Worm (Caenorhabditis elegans): ENCODE results near the gene F49E8.6.

- TF ChIP-seq hmg-1.2 (GFP tag; IDR thresholded peaks at IDR 0.05) (no peak), D2030.7 (GFP tag; IDR thresholded peaks at IDR 0.05) (no peak; the same call in 1 of the 2 replicates), ama-1 (optimal IDR thresholded peaks at IDR 0.05) (no peak), ama-1 (GFP tag; optimal IDR thresholded peaks at IDR 0.05) (no peak), nfyb-1 (GFP tag; IDR thresholded peaks at IDR 0.05) (no peak)
These were observed 7.2 kb upstream of the F49E8.6 start, which contains the start of gene ima-3 for ce11 chrIV:7561614-7562142.

Measured in whole organism, young adult.